Fruit fly (Drosophila melanogaster): Measurements from ENCODE around the gene Gr77a.
A peak's percentile ranks its signal among the peaks of the same experiment; 100 is the strongest.

Gene Gr77a

dm6 chr3L:20711397-20711796 is 27.8 kb downstream of the Gr77a start (continued):
- TF ChIP-seq stwl (tag; optimal IDR thresholded peaks at IDR 0.05) (peak; percentile 50), phol (tag; optimal IDR thresholded peaks at IDR 0.05) (peak; percentile 67), CG13424 (tag; optimal IDR thresholded peaks at IDR 0.05) (peak; percentile 78), CG12659 (GFP tag; optimal IDR thresholded peaks at IDR 0.05) (peak; percentile 66), hkb (optimal IDR thresholded peaks at IDR 0.05) (no peak), hkb (GFP tag; IDR thresholded peaks at IDR 0.05) (peak; percentile 53), bbx (GFP tag; IDR thresholded peaks at IDR 0.05; ENCODE audit: partially characterized antibody) (peak; percentile 42; the same call in 1 of the 2 replicates), CG17568 (GFP tag; optimal IDR thresholded peaks at IDR 0.05) (peak; percentile 55), tgo (GFP tag; IDR thresholded peaks at IDR 0.05) (peak; percentile 61), CG42726 (GFP tag; IDR thresholded peaks at IDR 0.05; ENCODE audit: partially characterized antibody) (peak; percentile 81), kah (GFP tag; optimal IDR thresholded peaks at IDR 0.05) (peak; percentile 15), Sry-δ (GFP tag; optimal IDR thresholded peaks at IDR 0.05) (peak; percentile 18), CrebB (tag; optimal IDR thresholded peaks at IDR 0.05) (peak; percentile 9), Hr78 (GFP tag; optimal IDR thresholded peaks at IDR 0.05) (no peak), CG15269 (tag; optimal IDR thresholded peaks at IDR 0.05) (peak; percentile 50), chif (GFP tag; optimal IDR thresholded peaks at IDR 0.05) (peak; percentile 23 to 77), bcd (GFP tag; optimal IDR thresholded peaks at IDR 0.05) (peak; percentile 68), CG13296 (GFP tag; optimal IDR thresholded peaks at IDR 0.05) (peak; percentile 22), gem (tag; optimal IDR thresholded peaks at IDR 0.05) (peak; percentile 62), Vsx1 (GFP tag; optimal IDR thresholded peaks at IDR 0.05) (peak; percentile 19), Mad (GFP tag; optimal IDR thresholded peaks at IDR 0.05) (peak; percentile 70), CG34224 (GFP tag; IDR thresholded peaks at IDR 0.05; ENCODE audit: partially characterized antibody) (no peak), CG8359 (GFP tag; optimal IDR thresholded peaks at IDR 0.05; ENCODE audit: borderline replicate concordance) (no peak), CG6854 (GFP tag; optimal IDR thresholded peaks at IDR 0.05) (no peak), luna (GFP tag; optimal IDR thresholded peaks at IDR 0.05) (no peak), CG9215 (GFP tag; IDR thresholded peaks at IDR 0.05) (no peak), Xrp1 (GFP tag; IDR thresholded peaks at IDR 0.05) (peak; percentile 72), Hr51 (GFP tag; optimal IDR thresholded peaks at IDR 0.05) (peak; percentile 41 to 65), ems (GFP tag; optimal IDR thresholded peaks at IDR 0.05) (peak; percentile 30), CG8388 (GFP tag; optimal IDR thresholded peaks at IDR 0.05) (peak; percentile 20), bigmax (GFP tag; optimal IDR thresholded peaks at IDR 0.05) (no peak), fd96Cb (tag; optimal IDR thresholded peaks at IDR 0.05) (peak; percentile 36), CG30431 (GFP tag; optimal IDR thresholded peaks at IDR 0.05) (peak; percentile 2), E2f1 (GFP tag; IDR thresholded peaks at IDR 0.05) (peak; percentile 57; the same call in 1 of the 2 replicates), amos (GFP tag; IDR thresholded peaks at IDR 0.05; ENCODE audit: partially characterized antibody) (peak; percentile 79), CG4360 (GFP tag; IDR thresholded peaks at IDR 0.05) (no peak), lbe (GFP tag; optimal IDR thresholded peaks at IDR 0.05) (no peak), CG10959 (GFP tag; IDR thresholded peaks at IDR 0.05) (no peak), NK7.1 (GFP tag; optimal IDR thresholded peaks at IDR 0.05) (no peak), CG18476 (GFP tag; optimal IDR thresholded peaks at IDR 0.05) (peak; percentile 7), CoRest (tag; optimal IDR thresholded peaks at IDR 0.05) (peak; percentile 61), Xbp1 (GFP tag; optimal IDR thresholded peaks at IDR 0.05) (peak; percentile 82), D19B (GFP tag; optimal IDR thresholded peaks at IDR 0.05) (peak; percentile 1), CG10462 (GFP tag; optimal IDR thresholded peaks at IDR 0.05) (peak; percentile 39), CG7987 (GFP tag; optimal IDR thresholded peaks at IDR 0.05) (peak; percentile 14), zfh2 (GFP tag; optimal IDR thresholded peaks at IDR 0.05) (no peak), Dbx (GFP tag; IDR thresholded peaks at IDR 0.05) (peak; percentile 53; the same call in 2 of the 3 replicates), hbn (GFP tag; IDR thresholded peaks at IDR 0.05; ENCODE audit: partially characterized antibody) (no peak), nerfin-1 (tag; optimal IDR thresholded peaks at IDR 0.05) (peak; percentile 38), yki (optimal IDR thresholded peaks at IDR 0.05) (no peak)
